Worm (Caenorhabditis elegans) whole organism, L1 larva: ENCODE results near the gene F59B10.6.
A peak's percentile ranks its signal among the peaks of the same experiment; 100 is the strongest.

ENCODE experiments used
- ama-1 ChIP-seq: fragments of 150-350 bp; optimal IDR thresholded peaks from 2 replicates; lab custom pipeline; 2014
- efl-1 ChIP-seq, 4 experiments: fragments of 150-350 bp; optimal IDR thresholded peaks in 3 of 4; peaks in 1 of 4; 1 replicate in 1 of 4; 2 replicates in 3 of 4; lab custom pipeline; 2014; ENCODE audit warnings: missing biosample characterization in 2 of 4, missing genetic modification characterization in 2 of 4, missing genetic modification reagents in 2 of 4
- fkh-4 ChIP-seq: sonication (generic microtip); optimal IDR thresholded peaks from 2 replicates; lab custom pipeline; 2016; ENCODE audit warnings: missing compliant biosample characterization, missing genetic modification characterization, borderline replicate concordance
- fos-1 ChIP-seq: fragments of 150-350 bp; optimal IDR thresholded peaks from 2 replicates; lab custom pipeline; 2014; ENCODE audit warnings: missing biosample characterization, missing genetic modification characterization
- grh-1 ChIP-seq: fragments of 200-800 bp; sonication (Bioruptor generic); IDR thresholded peaks from 2 replicates; pipeline ENCODE4 v1.3.6; 2022; ENCODE audit warnings: missing genetic modification reagents, missing genetic modification characterization, missing compliant biosample characterization
- lin-15B ChIP-seq: fragments of 150-350 bp; sonication (generic microtip); optimal IDR thresholded peaks from 3 replicates; lab custom pipeline; 2014; ENCODE audit warnings: missing biosample characterization, missing genetic modification characterization
- lin-35 ChIP-seq, 2 experiments: fragments of 150-350 bp; optimal IDR thresholded peaks; 2 replicates each; lab custom pipeline; 2014; ENCODE audit warnings: missing biosample characterization in 2 of 2, missing genetic modification characterization in 2 of 2, missing genetic modification reagents in 2 of 2
- lin-39 ChIP-seq: fragments of 150-350 bp; optimal IDR thresholded peaks from 2 replicates; lab custom pipeline; 2014; ENCODE audit warnings: missing biosample characterization, missing genetic modification reagents, missing genetic modification characterization
- nhr-11 ChIP-seq: fragments of 150-350 bp; optimal IDR thresholded peaks from 2 replicates; lab custom pipeline; 2014; ENCODE audit warnings: missing biosample characterization, missing genetic modification characterization
- nhr-77 ChIP-seq: fragments of 150-350 bp; optimal IDR thresholded peaks from 2 replicates; lab custom pipeline; 2014; ENCODE audit warnings: missing biosample characterization, missing genetic modification characterization
- sox-4 ChIP-seq: sonication (generic microtip); optimal IDR thresholded peaks from 2 replicates; lab custom pipeline; 2016; ENCODE audit warnings: missing genetic modification characterization, missing compliant biosample characterization
- sptf-1 ChIP-seq: fragments of 150-350 bp; optimal IDR thresholded peaks from 2 replicates; lab custom pipeline; 2014; ENCODE audit warnings: missing biosample characterization, missing genetic modification characterization
- tbx-2 ChIP-seq: sonication (generic microtip); optimal IDR thresholded peaks from 2 replicates; lab custom pipeline; 2016; ENCODE audit warnings: missing genetic modification characterization, missing compliant biosample characterization
- unc-62 ChIP-seq: fragments of 150-350 bp; optimal IDR thresholded peaks from 2 replicates; lab custom pipeline; 2014; ENCODE audit warnings: missing biosample characterization, missing genetic modification reagents, missing genetic modification characterization

DNA sequence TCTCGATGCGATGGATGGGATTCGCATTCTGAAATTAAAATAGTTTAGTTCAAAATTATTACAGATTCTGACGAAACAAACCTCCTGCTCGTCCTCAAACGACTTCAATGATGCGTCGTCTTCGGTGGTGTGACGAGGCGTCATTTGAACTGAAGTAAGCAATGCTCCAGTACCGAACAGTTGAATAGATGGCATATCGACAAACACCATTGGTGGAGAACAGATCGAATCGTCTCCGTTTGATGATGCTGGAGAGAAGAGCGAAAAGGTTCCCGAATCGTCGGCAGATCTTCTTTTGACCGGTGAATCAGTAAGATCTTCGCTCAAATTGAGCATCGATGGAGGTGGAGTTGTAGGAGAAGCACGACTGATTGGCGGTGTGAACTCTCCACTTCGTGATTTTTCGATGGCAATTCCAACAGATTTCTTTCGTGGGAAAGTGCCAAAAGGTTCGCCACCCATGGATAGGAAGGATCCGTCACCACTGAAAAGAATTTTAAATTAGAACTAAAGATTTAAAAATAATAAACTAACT, 20.2 kb upstream of the F59B10.6 start:
- TF ChIP-seq fos-1 (tag; lab: Kevin White, UChicago) (no peak), ama-1 (lab: Kevin White, UChicago) (peak; percentile 7), unc-62 (GFP tag; lab: Kevin White, UChicago) (no peak), sptf-1 (no peak), lin-15B (tag; lab: Kevin White, UChicago) (no peak), grh-1 (GFP tag; lab: Robert Waterston, UW) (no peak), efl-1 (optimal IDR thresholded peaks at IDR 0.05; lab: Kevin White, UChicago) (no peak), efl-1 (GFP tag; optimal IDR thresholded peaks at IDR 0.05 in 1 of 2; lab: Kevin White, UChicago) (no peak), fkh-4 (tag; lab: Kevin White, UChicago) (no peak), lin-39 (no peak), nhr-77 (tag; lab: Kevin White, UChicago) (no peak), sox-4 (no peak), nhr-11 (tag; lab: Kevin White, UChicago) (no peak), lin-35 (GFP tag; optimal IDR thresholded peaks at IDR 0.05; lab: Kevin White, UChicago) (no peak), tbx-2 (no peak)
